Worm (Caenorhabditis elegans): ENCODE results near the gene gex-2.

ce11 chrIV:604817-605216, 32.2 kb downstream of the gex-2 start:
- TF ChIP-seq W03F9.2 (tag; optimal IDR thresholded peaks at IDR 0.05) (no peak), dao-5 (tag; optimal IDR thresholded peaks at IDR 0.05) (no peak), him-1 (tag; optimal IDR thresholded peaks at IDR 0.05) (no peak)
